Fruit fly (Drosophila melanogaster) Kc167 (cell line): ENCODE measurements around the gene Tti1.

ENCODE experiments used
- Sin3A ChIP-seq: fragments of >200 bp; optimal IDR thresholded peaks from 2 replicates; lab custom pipeline; 2018; ENCODE audit warnings: missing external identifiers
- h ChIP-seq: fragments of >200 bp; optimal IDR thresholded peaks from 3 replicates; lab custom pipeline; 2018; ENCODE audit warnings: missing external identifiers
- psq ChIP-seq: fragments of >200 bp; optimal IDR thresholded peaks from 2 replicates; lab custom pipeline; 2017; ENCODE audit warnings: missing external identifiers

- TF ChIP-seq Sin3A (lab: Kevin White, UChicago) = no peak
- no peak for TF ChIP-seq h (lab: Kevin White, UChicago)
- no peak for TF ChIP-seq psq (lab: Kevin White, UChicago)
Observed at dm6 chr3R:9745442-9745841, 9.0 kb downstream of the Tti1 start.
